Fruit fly (Drosophila melanogaster) whole organism, pupa: ENCODE data around the gene loj.

Experiments used
- CG10348 ChIP-seq: fragments of 200-800 bp; sonication (Bioruptor generic); IDR thresholded peaks from 2 replicates; pipeline ENCODE4 v1.3.6; 2022; ENCODE audit warnings: missing biosample characterization, missing genetic modification characterization
- CG12605 ChIP-seq: fragments of 200-800 bp; sonication (Bioruptor generic); IDR thresholded peaks from 2 replicates; pipeline ENCODE4 v1.3.6; 2022; ENCODE audit warnings: missing biosample characterization, missing genetic modification characterization
- CG14655 ChIP-seq: fragments of 200-800 bp; sonication (Bioruptor generic); optimal IDR thresholded peaks from 3 replicates; lab custom pipeline; 2017; ENCODE audit warnings: mild to moderate bottlenecking, missing biosample characterization, missing genetic modification reagents, missing genetic modification characterization
- CG15710 ChIP-seq: fragments of 200-800 bp; sonication (Bioruptor generic); optimal IDR thresholded peaks from 2 replicates; lab custom pipeline; 2018; ENCODE audit warnings: missing biosample characterization, mild to moderate bottlenecking, missing genetic modification characterization, moderate library complexity
- CG17806 ChIP-seq: fragments of 200-800 bp; sonication (Bioruptor generic); optimal IDR thresholded peaks from 2 replicates; lab custom pipeline; 2018; ENCODE audit warnings: missing biosample characterization, mild to moderate bottlenecking, missing genetic modification characterization, moderate library complexity
- CG32121 ChIP-seq: fragments of 200-800 bp; sonication (Bioruptor generic); IDR thresholded peaks from 2 replicates; pipeline ENCODE4 v1.3.6; 2022; ENCODE audit warnings: missing biosample characterization, missing genetic modification characterization
- CG34367 ChIP-seq: fragments of 200-800 bp; sonication (Bioruptor generic); optimal IDR thresholded peaks from 2 replicates; lab custom pipeline; 2018; ENCODE audit warnings: missing biosample characterization, mild to moderate bottlenecking, missing genetic modification characterization
- CG4496 ChIP-seq: fragments of 200-800 bp; sonication (Bioruptor generic); IDR thresholded peaks from 3 replicates; pipeline ENCODE4 v1.3.6; 2022; ENCODE audit warnings: missing biosample characterization, missing genetic modification characterization
- CG8159 ChIP-seq: fragments of 200-800 bp; sonication (Bioruptor generic); optimal IDR thresholded peaks from 3 replicates; lab custom pipeline; 2018; ENCODE audit warnings: missing biosample characterization, mild to moderate bottlenecking, missing genetic modification characterization, moderate library complexity
- CG8301 ChIP-seq: fragments of 200-800 bp; sonication (Bioruptor generic); optimal IDR thresholded peaks from 2 replicates; lab custom pipeline; 2018; ENCODE audit warnings: missing biosample characterization, mild to moderate bottlenecking, missing genetic modification characterization
- CG9948 ChIP-seq: fragments of 200-800 bp; sonication (Bioruptor generic); optimal IDR thresholded peaks from 2 replicates; lab custom pipeline; 2018; ENCODE audit warnings: missing biosample characterization, mild to moderate bottlenecking, missing genetic modification characterization, moderate library complexity
- D1 ChIP-seq: fragments of 200-800 bp; sonication (Bioruptor generic); optimal IDR thresholded peaks from 2 replicates; lab custom pipeline; 2018; ENCODE audit warnings: missing biosample characterization, mild to moderate bottlenecking, missing genetic modification characterization, moderate library complexity
- EcR ChIP-seq: fragments of 200-800 bp; sonication (Bioruptor generic); optimal IDR thresholded peaks from 3 replicates; lab custom pipeline; 2019; ENCODE audit warnings: missing biosample characterization, missing genetic modification characterization, mild to moderate bottlenecking, moderate library complexity, missing genetic modification reagents
- Ets98B ChIP-seq: fragments of 200-800 bp; sonication (Bioruptor generic); IDR thresholded peaks from 2 replicates; pipeline ENCODE4 v1.3.6; 2022; ENCODE audit warnings: missing biosample characterization, missing genetic modification characterization
- Pif1A ChIP-seq: fragments of 200-800 bp; sonication (Bioruptor generic); optimal IDR thresholded peaks from 3 replicates; lab custom pipeline; 2016; ENCODE audit warnings: missing biosample characterization, missing genetic modification characterization
- Pif1B ChIP-seq: fragments of 200-800 bp; sonication (Bioruptor generic); optimal IDR thresholded peaks from 3 replicates; lab custom pipeline; 2016; ENCODE audit warnings: missing biosample characterization, missing genetic modification characterization
- Snoo ChIP-seq: fragments of 200-800 bp; sonication (Bioruptor generic); optimal IDR thresholded peaks from 3 replicates; lab custom pipeline; 2017; ENCODE audit warnings: missing biosample characterization, mild to moderate bottlenecking, missing genetic modification characterization, inconsistent platforms
- fd96Ca ChIP-seq: fragments of 200-800 bp; sonication (Bioruptor generic); IDR thresholded peaks from 3 replicates; pipeline ENCODE4 v1.3.6; 2022; ENCODE audit warnings: missing biosample characterization, missing genetic modification characterization
- gl ChIP-seq: fragments of 200-800 bp; sonication (Bioruptor generic); optimal IDR thresholded peaks from 2 replicates; lab custom pipeline; 2018; ENCODE audit warnings: missing biosample characterization, mild to moderate bottlenecking, missing genetic modification characterization
- rn ChIP-seq: fragments of 200-800 bp; sonication (Bioruptor generic); IDR thresholded peaks from 2 replicates; pipeline ENCODE4 v1.3.6; 2022; ENCODE audit warnings: missing biosample characterization, missing genetic modification characterization

loj gene

dm6 chr3L:6110673-6111449 is 16.1 kb downstream of the loj start:
- TF ChIP-seq CG17806 (tag; lab: Kevin White, UChicago), result no peak
- TF ChIP-seq CG4496 (GFP tag; lab: Robert Waterston, UW), result no peak
- TF ChIP-seq Pif1A (GFP tag; lab: Kevin White, UChicago), result no peak
- TF ChIP-seq CG34367 (tag; lab: Kevin White, UChicago), result no peak
- TF ChIP-seq CG10348 (GFP tag; lab: Robert Waterston, UW), result no peak
- TF ChIP-seq CG15710, result no peak
- TF ChIP-seq CG8301 (tag; lab: Kevin White, UChicago), result no peak
- no peak for TF ChIP-seq Pif1B (GFP tag; lab: Kevin White, UChicago)
- TF ChIP-seq CG32121 (GFP tag; lab: Robert Waterston, UW), result no peak
- TF ChIP-seq Snoo (tag; lab: Kevin White, UChicago), result no peak
- no peak for TF ChIP-seq fd96Ca (GFP tag; lab: Robert Waterston, UW)
- TF ChIP-seq gl (tag; lab: Kevin White, UChicago), result no peak
- TF ChIP-seq Ets98B, result no peak
- TF ChIP-seq CG12605, result no peak
- TF ChIP-seq CG14655 (GFP tag; lab: Kevin White, UChicago), result no peak
- no peak for TF ChIP-seq CG9948 (tag; lab: Kevin White, UChicago)
- TF ChIP-seq CG8159 (tag; lab: Kevin White, UChicago), result no peak

dm6 chr3L:6111458-6111857 is 16.7 kb downstream of the loj start:
- TF ChIP-seq CG17806 (tag; lab: Kevin White, UChicago), result no peak
- TF ChIP-seq, all 21 proteins: peak for 0

dm6 chr3L:6115505-6115904 is 20.7 kb downstream of the loj start:
- TF ChIP-seq CG9948 (tag; lab: Kevin White, UChicago) (no peak), Ets98B (no peak), Snoo (tag; lab: Kevin White, UChicago) (no peak), EcR (GFP tag; lab: Kevin White, UChicago) (no peak), CG8301 (tag; lab: Kevin White, UChicago) (no peak), rn (no peak), CG4496 (GFP tag; lab: Robert Waterston, UW) (no peak), CG14655 (GFP tag; lab: Kevin White, UChicago) (no peak), Pif1B (GFP tag; lab: Kevin White, UChicago) (no peak), CG17806 (tag; lab: Kevin White, UChicago) (no peak), D1 (tag; lab: Kevin White, UChicago) (no peak)

dm6 chr3L:6116881-6117280 is 22.1 kb downstream of the loj start:
- no peak for TF ChIP-seq CG34367 (tag; lab: Kevin White, UChicago)
- TF ChIP-seq fd96Ca (GFP tag; lab: Robert Waterston, UW), result no peak
- TF ChIP-seq CG17806 (tag; lab: Kevin White, UChicago), result no peak
- TF ChIP-seq D1 (tag; lab: Kevin White, UChicago), result no peak

dm6 chr3L:6124616-6125408 is 30.0 kb downstream of the loj start:
- no peak; the same call in 1 of the 2 replicates for TF ChIP-seq CG32121 (GFP tag; lab: Robert Waterston, UW)
- TF ChIP-seq Pif1A (GFP tag; lab: Kevin White, UChicago), result peak; percentile 15
- TF ChIP-seq rn, result peak; percentile 25; the same call in 1 of the 2 replicates

dm6 chr3L:6125409-6125689 is 30.6 kb downstream of the loj start:
- TF ChIP-seq CG8301 (tag; lab: Kevin White, UChicago) (no peak), CG15710 (no peak), CG12605 (no peak), Snoo (tag; lab: Kevin White, UChicago) (no peak), CG34367 (tag; lab: Kevin White, UChicago) (no peak), CG17806 (tag; lab: Kevin White, UChicago) (no peak), fd96Ca (GFP tag; lab: Robert Waterston, UW) (no peak), CG14655 (GFP tag; lab: Kevin White, UChicago) (no peak), Pif1B (GFP tag; lab: Kevin White, UChicago) (no peak), CG9948 (tag; lab: Kevin White, UChicago) (no peak), D1 (tag; lab: Kevin White, UChicago) (no peak), EcR (GFP tag; lab: Kevin White, UChicago) (no peak)
- TF ChIP-seq, all 21 proteins: peak for 0

dm6 chr3L:6129591-6129990 is 34.8 kb downstream of the loj start:
- TF ChIP-seq CG32121 (GFP tag; lab: Robert Waterston, UW) (no peak), CG10348 (GFP tag; lab: Robert Waterston, UW) (no peak), D1 (tag; lab: Kevin White, UChicago) (peak; percentile 20)
- TF ChIP-seq, all 21 proteins: peak for 1
